Worm (Caenorhabditis elegans) whole organism, early embryonic: Measurements from ENCODE around the gene C15H9.3.

Source experiments
- F13C5.2 ChIP-seq: sonication (generic microtip); optimal IDR thresholded peaks from 2 replicates; lab custom pipeline; 2017; ENCODE audit warnings: mild to moderate bottlenecking, missing genetic modification characterization, inconsistent platforms, missing compliant biosample characterization
- aly-1 ChIP-seq: sonication (generic microtip); optimal IDR thresholded peaks from 2 replicates; lab custom pipeline; 2016; ENCODE audit warnings: missing genetic modification characterization, missing compliant biosample characterization
- hmbx-1 ChIP-seq: sonication (generic microtip); optimal IDR thresholded peaks from 2 replicates; lab custom pipeline; 2016; ENCODE audit warnings: mild to moderate bottlenecking, missing genetic modification characterization, missing compliant biosample characterization
- hnd-1 ChIP-seq: sonication (generic microtip); optimal IDR thresholded peaks from 2 replicates; lab custom pipeline; 2016; ENCODE audit warnings: missing genetic modification characterization, missing compliant biosample characterization
- sea-1 ChIP-seq: fragments of 200-800 bp; sonication (Bioruptor generic); conservative IDR thresholded peaks from 2 replicates; pipeline ENCODE4 v1.3.6; 2022; ENCODE audit warnings: missing genetic modification characterization, missing compliant biosample characterization

- TF ChIP-seq sea-1 (no peak), hnd-1 (tag; lab: Kevin White, UChicago) (no peak), F13C5.2 (tag; lab: Kevin White, UChicago) (no peak), aly-1 (no peak), hmbx-1 (tag; lab: Kevin White, UChicago) (no peak)
Observed at ce11 chrX:6118086-6118825, 2.7 kb downstream of the C15H9.3 start, which contains the start of gene C15H9.2.
